Fruit fly (Drosophila melanogaster) whole organism, embryonic: ENCODE measurements around the gene CG13455.
A peak's percentile ranks its signal among the peaks of the same experiment; 100 is the strongest.

ENCODE experiments used
- Aef1 ChIP-seq: fragments of 200-800 bp; sonication (Bioruptor generic); IDR thresholded peaks from 3 replicates; pipeline ENCODE4 v1.3.6; 2022; ENCODE audit warnings: missing biosample characterization, missing genetic modification characterization
- Atf6 ChIP-seq: fragments of 200-800 bp; sonication (Bioruptor generic); IDR thresholded peaks from 2 replicates; pipeline ENCODE4 v1.3.6; 2022; ENCODE audit warnings: missing biosample characterization, missing genetic modification characterization
- CG10267 ChIP-seq: fragments of 200-800 bp; sonication (Bioruptor generic); optimal IDR thresholded peaks from 2 replicates; lab custom pipeline; 2018; ENCODE audit warnings: missing biosample characterization, mild to moderate bottlenecking, missing genetic modification characterization, moderate library complexity
- CG10274 ChIP-seq: fragments of 200-800 bp; sonication (Bioruptor generic); optimal IDR thresholded peaks from 3 replicates; lab custom pipeline; 2017; ENCODE audit warnings: missing biosample characterization, mild to moderate bottlenecking, missing genetic modification characterization
- CG10321 ChIP-seq: fragments of 200-800 bp; sonication (Bioruptor generic); IDR thresholded peaks from 2 replicates; pipeline ENCODE4 v1.3.6; 2022; ENCODE audit warnings: missing biosample characterization, missing genetic modification characterization
- CG10959 ChIP-seq: fragments of 200-800 bp; sonication (Bioruptor generic); IDR thresholded peaks from 2 replicates; pipeline ENCODE4 v1.3.6; 2022; ENCODE audit warnings: missing biosample characterization, missing genetic modification characterization
- CG12071 ChIP-seq: fragments of 200-800 bp; sonication (Bioruptor generic); optimal IDR thresholded peaks from 3 replicates; lab custom pipeline; 2018; ENCODE audit warnings: missing biosample characterization, mild to moderate bottlenecking, missing genetic modification characterization
- CG12104 ChIP-seq: fragments of 200-800 bp; sonication (Bioruptor generic); optimal IDR thresholded peaks from 3 replicates; lab custom pipeline; 2016; ENCODE audit warnings: missing biosample characterization, missing genetic modification characterization
- CG18011 ChIP-seq: fragments of 200-800 bp; sonication (Bioruptor generic); optimal IDR thresholded peaks from 2 replicates; lab custom pipeline; 2017; ENCODE audit warnings: missing biosample characterization, missing genetic modification characterization, mild to moderate bottlenecking, moderate library complexity, missing genotype
- CG1832 ChIP-seq: fragments of 200-800 bp; sonication (Bioruptor generic); optimal IDR thresholded peaks from 2 replicates; lab custom pipeline; 2017; ENCODE audit warnings: missing biosample characterization, mild to moderate bottlenecking, missing genetic modification characterization, inconsistent platforms
- CG3163 ChIP-seq: fragments of 200-800 bp; sonication (Bioruptor generic); optimal IDR thresholded peaks from 3 replicates; lab custom pipeline; 2016; ENCODE audit warnings: missing biosample characterization, missing genetic modification characterization
- CG7928 ChIP-seq: fragments of 200-800 bp; sonication (Bioruptor generic); optimal IDR thresholded peaks from 2 replicates; lab custom pipeline; 2017; ENCODE audit warnings: missing biosample characterization, mild to moderate bottlenecking, missing genetic modification characterization
- CG9609 ChIP-seq: fragments of 200-800 bp; sonication (Bioruptor generic); optimal IDR thresholded peaks from 3 replicates; lab custom pipeline; 2016; ENCODE audit warnings: missing biosample characterization, missing genetic modification characterization
- Camta ChIP-seq: fragments of 200-800 bp; sonication (Bioruptor generic); optimal IDR thresholded peaks from 2 replicates; lab custom pipeline; 2016; ENCODE audit warnings: missing biosample characterization, missing genetic modification characterization
- D19B ChIP-seq: fragments of 200-800 bp; sonication (Bioruptor generic); optimal IDR thresholded peaks from 2 replicates; lab custom pipeline; 2017; ENCODE audit warnings: missing biosample characterization, mild to moderate bottlenecking, missing genetic modification characterization
- Dbx ChIP-seq: fragments of 200-800 bp; sonication (Bioruptor generic); IDR thresholded peaks from 3 replicates; pipeline ENCODE4 v1.3.6; 2022; ENCODE audit warnings: missing biosample characterization, missing genetic modification characterization
- Deaf1 ChIP-seq: fragments of 200-800 bp; optimal IDR thresholded peaks from 3 replicates; lab custom pipeline; 2019; ENCODE audit warnings: missing biosample characterization, mild to moderate bottlenecking, missing genetic modification characterization, moderate library complexity
- Dll ChIP-seq: fragments of 200-800 bp; sonication (Bioruptor generic); IDR thresholded peaks from 4 replicates; pipeline ENCODE4 v1.3.6; 2022; ENCODE audit warnings: missing biosample characterization, missing genetic modification characterization; ENCODE audit not compliant: partially characterized antibody
- Dp ChIP-seq: fragments of 200-800 bp; sonication (Bioruptor generic); optimal IDR thresholded peaks from 2 replicates; lab custom pipeline; 2018; ENCODE audit warnings: missing biosample characterization, mild to moderate bottlenecking, missing genetic modification characterization, moderate library complexity
- H15 ChIP-seq: fragments of 200-800 bp; sonication (Bioruptor generic); IDR thresholded peaks from 3 replicates; pipeline ENCODE4 v1.3.6; 2022; ENCODE audit warnings: missing biosample characterization, missing genetic modification characterization
- HLH4C ChIP-seq: fragments of 200-800 bp; sonication (Bioruptor generic); IDR thresholded peaks from 3 replicates; pipeline ENCODE4 v1.3.6; 2022; ENCODE audit warnings: missing biosample characterization, missing genetic modification characterization; ENCODE audit not compliant: partially characterized antibody
- HLHmδ ChIP-seq: fragments of 200-800 bp; sonication (Bioruptor generic); optimal IDR thresholded peaks from 2 replicates; lab custom pipeline; 2018; ENCODE audit warnings: missing biosample characterization, mild to moderate bottlenecking, missing genetic modification characterization, moderate library complexity
- Jarid2 ChIP-seq: fragments of 200-800 bp; sonication (Bioruptor generic); optimal IDR thresholded peaks from 3 replicates; lab custom pipeline; 2017; ENCODE audit warnings: mild to moderate bottlenecking, missing biosample characterization, missing genetic modification reagents, missing genetic modification characterization
- Max ChIP-seq: fragments of 200-800 bp; sonication (Bioruptor generic); optimal IDR thresholded peaks from 2 replicates; lab custom pipeline; 2016; ENCODE audit warnings: missing biosample characterization, mild to moderate bottlenecking, missing genetic modification characterization
- Med ChIP-seq: fragments of 200-800 bp; sonication (Bioruptor generic); peaks from one replicate; lab custom pipeline; 2016; ENCODE audit warnings: missing biosample characterization, missing genetic modification characterization, mild to moderate bottlenecking, inconsistent platforms, moderate library complexity
- Oli ChIP-seq: fragments of 200-800 bp; sonication (Bioruptor generic); optimal IDR thresholded peaks from 2 replicates; lab custom pipeline; 2018; ENCODE audit warnings: missing biosample characterization, mild to moderate bottlenecking, missing genetic modification characterization, moderate library complexity
- Opbp ChIP-seq: fragments of 200-800 bp; sonication (Bioruptor generic); IDR thresholded peaks from 3 replicates; pipeline ENCODE4 v1.3.6; 2022; ENCODE audit warnings: missing biosample characterization, missing genetic modification characterization; ENCODE audit not compliant: partially characterized antibody
- ac ChIP-seq: fragments of 200-800 bp; sonication (Bioruptor generic); optimal IDR thresholded peaks from 3 replicates; lab custom pipeline; 2017; ENCODE audit warnings: missing biosample characterization, mild to moderate bottlenecking, missing genetic modification characterization
- al ChIP-seq: fragments of 200-800 bp; sonication (Bioruptor generic); IDR thresholded peaks from 2 replicates; pipeline ENCODE4 v1.3.6; 2022; ENCODE audit warnings: missing biosample characterization, missing genetic modification characterization
- bigmax ChIP-seq: fragments of 200-800 bp; sonication (Bioruptor generic); optimal IDR thresholded peaks from 2 replicates; lab custom pipeline; 2018; ENCODE audit warnings: missing biosample characterization, mild to moderate bottlenecking, missing genetic modification characterization
- cato ChIP-seq: fragments of 200-800 bp; sonication (Bioruptor generic); optimal IDR thresholded peaks from 2 replicates; lab custom pipeline; 2016; ENCODE audit warnings: missing biosample characterization, missing genetic modification characterization, borderline replicate concordance
- chif ChIP-seq, 2 experiments: fragments of 200-800 bp; sonication (Bioruptor generic); optimal IDR thresholded peaks; 3 replicates each; lab custom pipeline; 2016; ENCODE audit warnings: missing biosample characterization in 2 of 2, missing genetic modification characterization in 2 of 2
- dm ChIP-seq: fragments of 200-800 bp; sonication (Bioruptor generic); optimal IDR thresholded peaks from 3 replicates; lab custom pipeline; 2016; ENCODE audit warnings: missing biosample characterization, missing genetic modification characterization
- dmrt99B ChIP-seq: fragments of 200-800 bp; sonication (Bioruptor generic); optimal IDR thresholded peaks from 2 replicates; lab custom pipeline; 2018; ENCODE audit warnings: missing biosample characterization, mild to moderate bottlenecking, missing genetic modification characterization, moderate library complexity
- ewg ChIP-seq: fragments of 200-800 bp; sonication (Bioruptor generic); optimal IDR thresholded peaks from 3 replicates; lab custom pipeline; 2017; ENCODE audit warnings: mild to moderate bottlenecking, missing biosample characterization, missing genetic modification reagents, missing genetic modification characterization
- exex ChIP-seq: fragments of 200-800 bp; sonication (Bioruptor generic); optimal IDR thresholded peaks from 4 replicates; lab custom pipeline; 2018; ENCODE audit warnings: missing biosample characterization, mild to moderate bottlenecking, missing genetic modification characterization, moderate library complexity
- lab ChIP-seq: fragments of 200-800 bp; sonication (Bioruptor generic); optimal IDR thresholded peaks from 3 replicates; lab custom pipeline; 2017; ENCODE audit warnings: missing biosample characterization, missing genetic modification characterization, mild to moderate bottlenecking, moderate library complexity, missing genetic modification reagents
- lov ChIP-seq, 2 experiments: fragments of 200-800 bp in 1 of 2; fragments of >200 bp in 1 of 2; sonication (Bioruptor generic) in 1 of 2; IDR thresholded peaks in 1 of 2; optimal IDR thresholded peaks in 1 of 2; 2 replicates in 1 of 2; 3 replicates in 1 of 2; pipeline versions ENCODE4 v1.3.6 to Lab custom; 2017 to 2022; ENCODE audit warnings: missing biosample characterization in 1 of 2, missing genetic modification characterization in 1 of 2
- peb ChIP-seq: fragments of 200-800 bp; sonication (Bioruptor generic); IDR thresholded peaks from 2 replicates; pipeline ENCODE4 v1.3.6; 2022; ENCODE audit warnings: missing biosample characterization, missing genetic modification characterization
- run ChIP-seq: fragments of 200-800 bp; sonication (Bioruptor generic); optimal IDR thresholded peaks from 3 replicates; lab custom pipeline; 2018; ENCODE audit warnings: missing biosample characterization, mild to moderate bottlenecking, missing genetic modification characterization
- salm ChIP-seq: fragments of 200-800 bp; sonication (Bioruptor generic); optimal IDR thresholded peaks from 2 replicates; lab custom pipeline; 2018; ENCODE audit warnings: missing biosample characterization, mild to moderate bottlenecking, missing genetic modification characterization
- sens-2 ChIP-seq: fragments of 200-800 bp; sonication (Bioruptor generic); IDR thresholded peaks from 2 replicates; pipeline ENCODE4 v1.3.6; 2022; ENCODE audit warnings: missing biosample characterization, missing genetic modification characterization
- sim ChIP-seq: fragments of 200-800 bp; sonication (Bioruptor generic); IDR thresholded peaks from 2 replicates; pipeline ENCODE4 v1.3.6; 2022; ENCODE audit warnings: missing biosample characterization, missing genetic modification characterization
- slbo ChIP-seq: fragments of 200-800 bp; sonication (Bioruptor generic); IDR thresholded peaks from 2 replicates; pipeline ENCODE4 v1.3.6; 2022; ENCODE audit warnings: missing biosample characterization, missing genetic modification characterization
- sna ChIP-seq: fragments of 200-800 bp; sonication (Bioruptor generic); IDR thresholded peaks from 2 replicates; pipeline ENCODE4 v1.3.6; 2022; ENCODE audit warnings: missing biosample characterization, missing genetic modification characterization; ENCODE audit not compliant: partially characterized antibody
- twi ChIP-seq: fragments of 200-800 bp; optimal IDR thresholded peaks from 2 replicates; lab custom pipeline; 2019; ENCODE audit warnings: missing biosample characterization, mild to moderate bottlenecking, missing genetic modification characterization, moderate library complexity
- vvl ChIP-seq: fragments of 200-800 bp; sonication (Bioruptor generic); IDR thresholded peaks from 2 replicates; pipeline ENCODE4 v1.3.6; 2022; ENCODE audit warnings: missing biosample characterization, missing genetic modification characterization
- wor ChIP-seq: fragments of 200-800 bp; sonication (Bioruptor generic); IDR thresholded peaks from 2 replicates; pipeline ENCODE4 v1.3.6; 2022; ENCODE audit warnings: missing biosample characterization, missing genetic modification characterization
- yki ChIP-seq: fragments of >200 bp; optimal IDR thresholded peaks from 3 replicates; lab custom pipeline; 2018
- z ChIP-seq: fragments of 200-800 bp; sonication (Bioruptor generic); IDR thresholded peaks from 3 replicates; pipeline ENCODE4 v1.3.6; 2022; ENCODE audit warnings: missing biosample characterization, missing genetic modification characterization
- zen2 ChIP-seq: fragments of 200-800 bp; sonication (Bioruptor generic); IDR thresholded peaks from 3 replicates; pipeline ENCODE4 v1.3.6; 2022; ENCODE audit warnings: missing biosample characterization, missing genetic modification characterization; ENCODE audit not compliant: partially characterized antibody

Gene CG13455

DNA sequence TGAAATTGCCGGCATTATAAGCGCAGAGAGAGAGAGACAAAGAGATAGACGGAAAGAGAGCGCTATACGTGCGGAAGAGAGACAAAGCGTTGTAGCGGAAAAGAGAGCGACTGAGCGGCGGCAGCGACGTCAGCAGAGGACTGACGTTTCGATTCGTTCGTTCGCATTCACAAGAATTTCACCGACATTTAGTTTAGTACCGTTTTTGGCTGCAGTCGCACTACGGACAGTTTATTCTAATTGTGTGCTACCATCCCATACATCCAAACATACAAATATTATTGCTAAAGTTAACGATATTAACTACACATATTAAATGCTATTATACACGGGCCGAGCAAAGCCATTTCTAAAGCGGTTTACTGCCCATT, 38.8 kb downstream of the CG13455 start, which contains the start of gene CrebA (continued):
- TF ChIP-seq sna (GFP tag; lab: Robert Waterston, UW) = no peak
- no peak for TF ChIP-seq Oli (tag; lab: Kevin White, UChicago)
- no peak for TF ChIP-seq Dp (GFP tag; lab: Kevin White, UChicago)
- TF ChIP-seq twi = no peak
- peak; percentile 70 for TF ChIP-seq yki
- 0 out of 3 replicates have a peak, but pooled peaks have one; percentile 10 for TF ChIP-seq Dbx (GFP tag; lab: Robert Waterston, UW)
- TF ChIP-seq run = no peak
- TF ChIP-seq Atf6 (GFP tag; lab: Robert Waterston, UW) = no peak
- TF ChIP-seq Med (GFP tag; lab: Kevin White, UChicago) = peak; percentile 15
- no peak for TF ChIP-seq CG7928 (GFP tag; lab: Kevin White, UChicago)
- TF ChIP-seq z = no peak
- no peak for TF ChIP-seq CG10959 (GFP tag; lab: Robert Waterston, UW)
- no peak for TF ChIP-seq cato (GFP tag; lab: Kevin White, UChicago)
- no peak for TF ChIP-seq ac (GFP tag; lab: Kevin White, UChicago)
- no peak for TF ChIP-seq CG9609 (GFP tag; lab: Kevin White, UChicago)
- no peak for TF ChIP-seq al (GFP tag; lab: Robert Waterston, UW)
- TF ChIP-seq vvl (GFP tag; lab: Robert Waterston, UW) = peak; percentile 37; the same call in 1 of the 2 replicates
- no peak for TF ChIP-seq lab (GFP tag; lab: Kevin White, UChicago)
- peak; percentile 81 for TF ChIP-seq Jarid2 (GFP tag; lab: Kevin White, UChicago)
- no peak for TF ChIP-seq Opbp (GFP tag; lab: Robert Waterston, UW)
- no peak for TF ChIP-seq chif (GFP tag; optimal IDR thresholded peaks at IDR 0.05; lab: Kevin White, UChicago)
- TF ChIP-seq zen2 = no peak
- no peak for TF ChIP-seq Max (GFP tag; lab: Kevin White, UChicago)
- TF ChIP-seq CG12104 (GFP tag; lab: Kevin White, UChicago) = no peak
- TF ChIP-seq HLH4C (GFP tag; lab: Robert Waterston, UW) = no peak
- no peak for TF ChIP-seq exex (tag; lab: Kevin White, UChicago)
- no peak for TF ChIP-seq CG18011
- TF ChIP-seq sens-2 (GFP tag; lab: Robert Waterston, UW) = no peak
- no peak for TF ChIP-seq lov (optimal IDR thresholded peaks at IDR 0.05; lab: Kevin White, UChicago)
- TF ChIP-seq lov (GFP tag; IDR thresholded peaks at IDR 0.05; lab: Robert Waterston, UW) = no peak
- no peak for TF ChIP-seq slbo (GFP tag; lab: Robert Waterston, UW)
- no peak for TF ChIP-seq dmrt99B (tag; lab: Kevin White, UChicago)
- TF ChIP-seq dm (GFP tag; lab: Kevin White, UChicago) = no peak
- TF ChIP-seq Camta (GFP tag; lab: Kevin White, UChicago) = no peak
- no peak for TF ChIP-seq ewg (GFP tag; lab: Kevin White, UChicago)
- TF ChIP-seq wor (GFP tag; lab: Robert Waterston, UW) = no peak
- TF ChIP-seq CG3163 (GFP tag; lab: Kevin White, UChicago) = peak; percentile 92
- 0 out of 4 replicates have a peak, but pooled peaks have one; percentile 15 for TF ChIP-seq Dll
- peak; percentile 83 for TF ChIP-seq CG1832 (GFP tag; lab: Kevin White, UChicago)
- no peak for TF ChIP-seq CG10274 (GFP tag; lab: Kevin White, UChicago)
- TF ChIP-seq Deaf1 (tag; lab: Kevin White, UChicago) = peak; percentile 53
- no peak for TF ChIP-seq H15
- no peak for TF ChIP-seq bigmax (GFP tag; lab: Kevin White, UChicago)
- no peak for TF ChIP-seq peb (GFP tag; lab: Robert Waterston, UW)
- TF ChIP-seq CG12071 = no peak
- no peak for TF ChIP-seq CG10267 (tag; lab: Kevin White, UChicago)
- no peak for TF ChIP-seq Aef1 (GFP tag; lab: Robert Waterston, UW)
- no peak for TF ChIP-seq salm (tag; lab: Kevin White, UChicago)
- peak; percentile 55; the same call in 1 of the 2 replicates for TF ChIP-seq CG10321 (GFP tag; lab: Robert Waterston, UW)
- TF ChIP-seq sim = no peak
- TF ChIP-seq D19B (GFP tag; lab: Kevin White, UChicago) = no peak
- TF ChIP-seq HLHmδ (GFP tag; lab: Kevin White, UChicago) = peak; percentile 40
